Fruit fly (Drosophila melanogaster) whole organism, pupa: ENCODE results near the gene CG4597.

ENCODE experiments used
- CG10348 ChIP-seq: fragments of 200-800 bp; sonication (Bioruptor generic); IDR thresholded peaks from 2 replicates; pipeline ENCODE4 v1.3.6; 2022; ENCODE audit warnings: missing biosample characterization, missing genetic modification characterization
- CG12605 ChIP-seq: fragments of 200-800 bp; sonication (Bioruptor generic); IDR thresholded peaks from 2 replicates; pipeline ENCODE4 v1.3.6; 2022; ENCODE audit warnings: missing biosample characterization, missing genetic modification characterization
- CG13204 ChIP-seq: fragments of 200-800 bp; sonication (Bioruptor generic); optimal IDR thresholded peaks from 2 replicates; lab custom pipeline; 2018; ENCODE audit warnings: missing biosample characterization, mild to moderate bottlenecking, missing genetic modification characterization, moderate library complexity
- CG14655 ChIP-seq: fragments of 200-800 bp; sonication (Bioruptor generic); optimal IDR thresholded peaks from 3 replicates; lab custom pipeline; 2017; ENCODE audit warnings: mild to moderate bottlenecking, missing biosample characterization, missing genetic modification reagents, missing genetic modification characterization
- CG15710 ChIP-seq: fragments of 200-800 bp; sonication (Bioruptor generic); optimal IDR thresholded peaks from 2 replicates; lab custom pipeline; 2018; ENCODE audit warnings: missing biosample characterization, mild to moderate bottlenecking, missing genetic modification characterization, moderate library complexity
- CG17806 ChIP-seq: fragments of 200-800 bp; sonication (Bioruptor generic); optimal IDR thresholded peaks from 2 replicates; lab custom pipeline; 2018; ENCODE audit warnings: missing biosample characterization, mild to moderate bottlenecking, missing genetic modification characterization, moderate library complexity
- CG32121 ChIP-seq: fragments of 200-800 bp; sonication (Bioruptor generic); IDR thresholded peaks from 2 replicates; pipeline ENCODE4 v1.3.6; 2022; ENCODE audit warnings: missing biosample characterization, missing genetic modification characterization
- CG34367 ChIP-seq: fragments of 200-800 bp; sonication (Bioruptor generic); optimal IDR thresholded peaks from 2 replicates; lab custom pipeline; 2018; ENCODE audit warnings: missing biosample characterization, mild to moderate bottlenecking, missing genetic modification characterization
- CG4496 ChIP-seq: fragments of 200-800 bp; sonication (Bioruptor generic); IDR thresholded peaks from 3 replicates; pipeline ENCODE4 v1.3.6; 2022; ENCODE audit warnings: missing biosample characterization, missing genetic modification characterization
- CG8159 ChIP-seq: fragments of 200-800 bp; sonication (Bioruptor generic); optimal IDR thresholded peaks from 3 replicates; lab custom pipeline; 2018; ENCODE audit warnings: missing biosample characterization, mild to moderate bottlenecking, missing genetic modification characterization, moderate library complexity
- CG8301 ChIP-seq: fragments of 200-800 bp; sonication (Bioruptor generic); optimal IDR thresholded peaks from 2 replicates; lab custom pipeline; 2018; ENCODE audit warnings: missing biosample characterization, mild to moderate bottlenecking, missing genetic modification characterization
- CG9948 ChIP-seq: fragments of 200-800 bp; sonication (Bioruptor generic); optimal IDR thresholded peaks from 2 replicates; lab custom pipeline; 2018; ENCODE audit warnings: missing biosample characterization, mild to moderate bottlenecking, missing genetic modification characterization, moderate library complexity
- D1 ChIP-seq: fragments of 200-800 bp; sonication (Bioruptor generic); optimal IDR thresholded peaks from 2 replicates; lab custom pipeline; 2018; ENCODE audit warnings: missing biosample characterization, mild to moderate bottlenecking, missing genetic modification characterization, moderate library complexity
- EcR ChIP-seq: fragments of 200-800 bp; sonication (Bioruptor generic); optimal IDR thresholded peaks from 3 replicates; lab custom pipeline; 2019; ENCODE audit warnings: missing biosample characterization, missing genetic modification characterization, mild to moderate bottlenecking, moderate library complexity, missing genetic modification reagents
- Ets98B ChIP-seq: fragments of 200-800 bp; sonication (Bioruptor generic); IDR thresholded peaks from 2 replicates; pipeline ENCODE4 v1.3.6; 2022; ENCODE audit warnings: missing biosample characterization, missing genetic modification characterization
- Pif1A ChIP-seq: fragments of 200-800 bp; sonication (Bioruptor generic); optimal IDR thresholded peaks from 3 replicates; lab custom pipeline; 2016; ENCODE audit warnings: missing biosample characterization, missing genetic modification characterization
- Pif1B ChIP-seq: fragments of 200-800 bp; sonication (Bioruptor generic); optimal IDR thresholded peaks from 3 replicates; lab custom pipeline; 2016; ENCODE audit warnings: missing biosample characterization, missing genetic modification characterization
- Snoo ChIP-seq: fragments of 200-800 bp; sonication (Bioruptor generic); optimal IDR thresholded peaks from 3 replicates; lab custom pipeline; 2017; ENCODE audit warnings: missing biosample characterization, mild to moderate bottlenecking, missing genetic modification characterization, inconsistent platforms
- fd96Ca ChIP-seq: fragments of 200-800 bp; sonication (Bioruptor generic); IDR thresholded peaks from 3 replicates; pipeline ENCODE4 v1.3.6; 2022; ENCODE audit warnings: missing biosample characterization, missing genetic modification characterization
- gl ChIP-seq: fragments of 200-800 bp; sonication (Bioruptor generic); optimal IDR thresholded peaks from 2 replicates; lab custom pipeline; 2018; ENCODE audit warnings: missing biosample characterization, mild to moderate bottlenecking, missing genetic modification characterization
- rn ChIP-seq: fragments of 200-800 bp; sonication (Bioruptor generic); IDR thresholded peaks from 2 replicates; pipeline ENCODE4 v1.3.6; 2022; ENCODE audit warnings: missing biosample characterization, missing genetic modification characterization

The CG4597 gene

DNA sequence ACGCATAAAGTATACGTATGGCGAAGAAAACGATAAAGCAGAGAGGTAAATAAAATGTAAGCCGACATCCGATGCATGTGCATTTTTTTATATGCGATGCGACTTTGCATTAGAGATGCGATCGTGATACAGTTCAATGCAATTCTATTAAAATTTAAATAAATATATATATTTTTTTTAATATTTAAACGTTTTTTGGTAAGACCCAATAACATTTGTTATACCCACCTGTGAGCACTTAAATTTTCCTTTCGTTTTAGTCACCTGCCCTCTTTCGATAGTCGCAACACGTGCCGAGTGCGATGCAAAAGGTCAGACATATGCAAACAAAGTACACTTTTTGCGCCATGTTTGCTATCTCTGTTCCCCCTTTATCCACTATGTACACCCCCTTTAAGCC, 1.1 kb upstream of the CG4597 start:
- peak; percentile 64 for TF ChIP-seq CG8159 (tag; lab: Kevin White, UChicago)
- peak; percentile 66; the same call in 2 of the 3 replicates for TF ChIP-seq fd96Ca (GFP tag; lab: Robert Waterston, UW)
- peak; percentile 10 for TF ChIP-seq CG8301 (tag; lab: Kevin White, UChicago)
- peak; percentile 72 for TF ChIP-seq CG9948
- TF ChIP-seq Pif1A (GFP tag; lab: Kevin White, UChicago): peak; percentile 15
- TF ChIP-seq D1: peak; percentile 9
- no peak for TF ChIP-seq EcR (GFP tag; lab: Kevin White, UChicago)
- no peak; the same call in 1 of the 2 replicates for TF ChIP-seq CG10348
- TF ChIP-seq CG13204 (GFP tag; lab: Kevin White, UChicago): no peak
- TF ChIP-seq Snoo (tag; lab: Kevin White, UChicago): no peak
- no peak for TF ChIP-seq gl
- TF ChIP-seq CG32121: peak; percentile 48; the same call in 1 of the 2 replicates
- peak; percentile 55 for TF ChIP-seq CG34367 (tag; lab: Kevin White, UChicago)
- TF ChIP-seq CG15710 (tag; lab: Kevin White, UChicago): peak; percentile 67
- TF ChIP-seq Ets98B (GFP tag; lab: Robert Waterston, UW): peak; percentile 51; the same call in 1 of the 2 replicates
- TF ChIP-seq CG12605 (GFP tag; lab: Robert Waterston, UW): 0 out of 2 replicates have a peak, but pooled peaks have one; percentile 22
- peak; percentile 40; the same call in 1 of the 2 replicates for TF ChIP-seq rn
- peak; percentile 62 for TF ChIP-seq CG17806 (tag; lab: Kevin White, UChicago)
- TF ChIP-seq CG4496 (GFP tag; lab: Robert Waterston, UW): peak; percentile 38; the same call in 1 of the 3 replicates
- TF ChIP-seq Pif1B (GFP tag; lab: Kevin White, UChicago): peak; percentile 40
- no peak for TF ChIP-seq CG14655 (GFP tag; lab: Kevin White, UChicago)
- TF ChIP-seq, all 21 proteins: peak for 15

- TF ChIP-seq CG13204 (GFP tag; lab: Kevin White, UChicago) (no peak), fd96Ca (GFP tag; lab: Robert Waterston, UW) (no peak), CG14655 (GFP tag; lab: Kevin White, UChicago) (no peak), Pif1B (GFP tag; lab: Kevin White, UChicago) (no peak), CG8301 (tag; lab: Kevin White, UChicago) (no peak), rn (no peak), CG12605 (GFP tag; lab: Robert Waterston, UW) (no peak), gl (no peak), CG32121 (no peak)
These were observed 1.2 kb downstream of the CG4597 start for dm6 chr3L:5130508-5130907.

- TF ChIP-seq fd96Ca (GFP tag; lab: Robert Waterston, UW) (no peak), CG8159 (tag; lab: Kevin White, UChicago) (no peak), CG14655 (GFP tag; lab: Kevin White, UChicago) (no peak), CG32121 (no peak), CG8301 (tag; lab: Kevin White, UChicago) (no peak), Ets98B (GFP tag; lab: Robert Waterston, UW) (no peak), gl (no peak), Pif1B (GFP tag; lab: Kevin White, UChicago) (no peak), EcR (GFP tag; lab: Kevin White, UChicago) (no peak), CG34367 (tag; lab: Kevin White, UChicago) (no peak), Snoo (tag; lab: Kevin White, UChicago) (no peak), rn (no peak), CG15710 (tag; lab: Kevin White, UChicago) (no peak), CG17806 (tag; lab: Kevin White, UChicago) (no peak), CG9948 (no peak), CG4496 (GFP tag; lab: Robert Waterston, UW) (no peak), D1 (no peak), CG13204 (GFP tag; lab: Kevin White, UChicago) (no peak)
- TF ChIP-seq, all 21 proteins: peak for 0
These were observed 1.9 kb downstream of the CG4597 start, which contains the start of gene CG15212 for dm6 chr3L:5131245-5131644. Gene CG15212, plus strand, starts transcription at chr3L:5131545.

- TF ChIP-seq CG17806 (tag; lab: Kevin White, UChicago) (no peak), CG9948 (no peak), CG8301 (tag; lab: Kevin White, UChicago) (no peak), CG15710 (tag; lab: Kevin White, UChicago) (no peak), rn (no peak), CG8159 (tag; lab: Kevin White, UChicago) (no peak), D1 (no peak), CG10348 (no peak), CG32121 (no peak), CG12605 (GFP tag; lab: Robert Waterston, UW) (no peak), CG14655 (GFP tag; lab: Kevin White, UChicago) (no peak), CG34367 (tag; lab: Kevin White, UChicago) (no peak), Pif1A (GFP tag; lab: Kevin White, UChicago) (no peak), gl (no peak)
These were observed 3.7 kb downstream of the CG4597 start, which contains the start of gene CG15213 for dm6 chr3L:5132966-5133365. Gene CG15213, minus strand, starts transcription at chr3L:5133220.

dm6 chr3L:5133704-5134430, 4.6 kb downstream of the CG4597 start, which contains the start of gene Yod1:
Gene Yod1, plus strand, starts transcription at chr3L:5133871.
- 0 out of 2 replicates have a peak, but pooled peaks have one; percentile 12 for TF ChIP-seq CG12605 (GFP tag; lab: Robert Waterston, UW)
- no peak for TF ChIP-seq Pif1A (GFP tag; lab: Kevin White, UChicago)
- no peak for TF ChIP-seq Snoo (tag; lab: Kevin White, UChicago)
- TF ChIP-seq CG9948: no peak
- no peak for TF ChIP-seq CG13204 (GFP tag; lab: Kevin White, UChicago)
- no peak for TF ChIP-seq CG10348
- TF ChIP-seq CG4496 (GFP tag; lab: Robert Waterston, UW): no peak
- TF ChIP-seq fd96Ca (GFP tag; lab: Robert Waterston, UW): no peak
- TF ChIP-seq EcR (GFP tag; lab: Kevin White, UChicago): peak; percentile 88
- TF ChIP-seq CG15710 (tag; lab: Kevin White, UChicago): no peak
- TF ChIP-seq CG32121: peak; percentile 8; the same call in 1 of the 2 replicates
- peak; percentile 33 for TF ChIP-seq gl
- no peak for TF ChIP-seq CG14655 (GFP tag; lab: Kevin White, UChicago)
- peak; percentile 19; the same call in 1 of the 2 replicates for TF ChIP-seq Ets98B (GFP tag; lab: Robert Waterston, UW)
- no peak for TF ChIP-seq CG8301 (tag; lab: Kevin White, UChicago)
- TF ChIP-seq Pif1B (GFP tag; lab: Kevin White, UChicago): no peak
- TF ChIP-seq, all 21 proteins: peak for 5
